Fruit fly (Drosophila melanogaster) whole organism, adult: ENCODE results near the gene CG9192.

ENCODE experiments used
- CG14711 ChIP-seq: fragments of 200-800 bp; sonication (Bioruptor generic); optimal IDR thresholded peaks from 2 replicates; lab custom pipeline; 2018; ENCODE audit warnings: missing biosample characterization, mild to moderate bottlenecking, missing genetic modification characterization, moderate library complexity
- CG5204 ChIP-seq: fragments of 200-800 bp; sonication (Bioruptor generic); optimal IDR thresholded peaks from 2 replicates; lab custom pipeline; 2016; ENCODE audit warnings: missing biosample characterization, missing genetic modification characterization
- Hr96 ChIP-seq: fragments of 200-800 bp; sonication (Bioruptor generic); optimal IDR thresholded peaks from 2 replicates; lab custom pipeline; 2016; ENCODE audit warnings: missing biosample characterization, missing genetic modification characterization
- bab1 ChIP-seq: fragments of 200-800 bp; sonication (Bioruptor generic); optimal IDR thresholded peaks from 3 replicates; lab custom pipeline; 2019; ENCODE audit warnings: missing biosample characterization, mild to moderate bottlenecking, missing genetic modification characterization, moderate library complexity

dm6 chr3L:1195868-1196552 lies 42.1 kb downstream of the CG9192 start, which contains the start of gene Aplip1:
- TF ChIP-seq CG5204 (GFP tag; lab: Kevin White, UChicago) (no peak), CG14711 (tag; lab: Kevin White, UChicago) (no peak), bab1 (no peak), Hr96 (GFP tag; lab: Kevin White, UChicago) (no peak)
